Worm (Caenorhabditis elegans) whole organism, early embryonic: ENCODE data around the gene Y47D7A.15.

Source experiments
- B0310.2 ChIP-seq: sonication (generic microtip); optimal IDR thresholded peaks from 2 replicates; lab custom pipeline; 2016; ENCODE audit warnings: mild to moderate bottlenecking, missing genetic modification characterization, missing compliant biosample characterization
- F13C5.2 ChIP-seq: sonication (generic microtip); optimal IDR thresholded peaks from 2 replicates; lab custom pipeline; 2017; ENCODE audit warnings: mild to moderate bottlenecking, missing genetic modification characterization, inconsistent platforms, missing compliant biosample characterization
- aly-1 ChIP-seq: sonication (generic microtip); optimal IDR thresholded peaks from 2 replicates; lab custom pipeline; 2016; ENCODE audit warnings: missing genetic modification characterization, missing compliant biosample characterization
- ama-1 ChIP-seq: fragments of 150-350 bp; optimal IDR thresholded peaks from 2 replicates; lab custom pipeline; 2014
- ceh-13 ChIP-seq: fragments of 200-800 bp; sonication (Bioruptor generic); optimal IDR thresholded peaks from 2 replicates; lab custom pipeline; 2018; ENCODE audit warnings: mild to moderate bottlenecking, missing genetic modification characterization, missing compliant biosample characterization
- ceh-36 ChIP-seq: sonication (generic microtip); optimal IDR thresholded peaks from 2 replicates; lab custom pipeline; 2016; ENCODE audit warnings: missing genetic modification characterization, inconsistent platforms, missing compliant biosample characterization
- ets-7 ChIP-seq: sonication (generic microtip); optimal IDR thresholded peaks from 2 replicates; lab custom pipeline; 2016; ENCODE audit warnings: missing genotype, missing genetic modification characterization, missing compliant biosample characterization
- flt-1 ChIP-seq: fragments of 200-800 bp; sonication (Bioruptor generic); IDR thresholded peaks from 2 replicates; pipeline ENCODE4 v1.3.6; 2022; ENCODE audit warnings: missing genetic modification characterization, missing compliant biosample characterization
- hmbx-1 ChIP-seq: sonication (generic microtip); optimal IDR thresholded peaks from 2 replicates; lab custom pipeline; 2016; ENCODE audit warnings: mild to moderate bottlenecking, missing genetic modification characterization, missing compliant biosample characterization
- hmg-4 ChIP-seq: fragments of 200-800 bp; sonication (Bioruptor generic); optimal IDR thresholded peaks from 2 replicates; lab custom pipeline; 2018; ENCODE audit warnings: mild to moderate bottlenecking, missing genetic modification characterization, missing compliant biosample characterization
- hnd-1 ChIP-seq: sonication (generic microtip); optimal IDR thresholded peaks from 2 replicates; lab custom pipeline; 2016; ENCODE audit warnings: missing genetic modification characterization, missing compliant biosample characterization
- pes-1 ChIP-seq: fragments of 200-800 bp; sonication (Bioruptor generic); IDR thresholded peaks from 2 replicates; pipeline ENCODE4 v1.3.6; 2022; ENCODE audit warnings: missing genetic modification reagents, missing genetic modification characterization, missing compliant biosample characterization
- scrt-1 ChIP-seq: fragments of 200-800 bp; sonication (Bioruptor generic); IDR thresholded peaks from 2 replicates; pipeline ENCODE4 v1.3.6; 2022; ENCODE audit warnings: missing genetic modification characterization, missing compliant biosample characterization
- sea-1 ChIP-seq: fragments of 200-800 bp; sonication (Bioruptor generic); conservative IDR thresholded peaks from 2 replicates; pipeline ENCODE4 v1.3.6; 2022; ENCODE audit warnings: missing genetic modification characterization, missing compliant biosample characterization
- tbx-11 ChIP-seq: fragments of 200-800 bp; sonication (Bioruptor generic); IDR thresholded peaks from 2 replicates; pipeline ENCODE4 v1.3.6; 2022; ENCODE audit warnings: missing genetic modification characterization, missing compliant biosample characterization
- tbx-37 ChIP-seq: fragments of 200-800 bp; sonication (Bioruptor generic); conservative IDR thresholded peaks from 2 replicates; pipeline ENCODE4 v1.3.6; 2022; ENCODE audit warnings: missing genetic modification reagents, missing genetic modification characterization, missing compliant biosample characterization
- tra-4 ChIP-seq: sonication (generic microtip); optimal IDR thresholded peaks from 2 replicates; lab custom pipeline; 2017; ENCODE audit warnings: missing genetic modification characterization, missing compliant biosample characterization

Y47D7A.15 gene

DNA sequence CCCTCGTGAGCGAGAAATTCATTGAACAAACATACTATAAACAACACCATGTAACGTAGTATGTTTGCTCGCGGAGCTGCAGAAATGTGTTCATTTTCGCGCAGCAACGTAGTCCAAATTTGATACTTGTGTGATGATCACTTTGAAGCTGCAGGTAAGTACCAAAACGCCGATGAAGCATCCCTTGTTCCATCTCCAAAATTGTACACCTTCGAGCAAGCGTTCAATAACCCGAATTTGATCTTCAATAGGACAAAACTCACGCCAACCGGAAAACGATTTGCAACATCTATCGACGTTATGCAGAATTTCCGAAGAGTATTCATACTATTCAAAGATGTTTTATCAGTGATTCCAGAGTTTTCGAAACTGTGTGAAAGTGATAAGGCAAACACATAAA is 22.3 kb downstream of the Y47D7A.15 start, which contains the start of gene Y47D7A.3:
TSS of gene Y47D7A.3 (plus strand) at position 301 of the 400 bp plus-strand sequence.
- TF ChIP-seq F13C5.2 (tag; lab: Kevin White, UChicago): no peak
- TF ChIP-seq hnd-1 (tag; lab: Kevin White, UChicago): no peak
- no peak for TF ChIP-seq tra-4 (tag; lab: Kevin White, UChicago)
- TF ChIP-seq scrt-1 (GFP tag; lab: Robert Waterston, UW): no peak
- no peak for TF ChIP-seq hmbx-1 (tag; lab: Kevin White, UChicago)
- no peak for TF ChIP-seq tbx-11 (GFP tag; lab: Robert Waterston, UW)
- TF ChIP-seq sea-1: no peak
- TF ChIP-seq aly-1 (tag; lab: Kevin White, UChicago): no peak
- no peak for TF ChIP-seq hmg-4 (GFP tag; lab: Kevin White, UChicago)
- TF ChIP-seq ceh-36 (tag; lab: Kevin White, UChicago): no peak
- TF ChIP-seq ets-7 (tag; lab: Kevin White, UChicago): no peak
- TF ChIP-seq ama-1 (lab: Kevin White, UChicago): no peak
- no peak for TF ChIP-seq tbx-37 (GFP tag; lab: Robert Waterston, UW)
- TF ChIP-seq ceh-13 (GFP tag; lab: Kevin White, UChicago): no peak
- no peak for TF ChIP-seq pes-1 (GFP tag; lab: Robert Waterston, UW)
- TF ChIP-seq B0310.2 (tag; lab: Kevin White, UChicago): no peak
- no peak for TF ChIP-seq flt-1 (GFP tag; lab: Robert Waterston, UW)

DNA sequence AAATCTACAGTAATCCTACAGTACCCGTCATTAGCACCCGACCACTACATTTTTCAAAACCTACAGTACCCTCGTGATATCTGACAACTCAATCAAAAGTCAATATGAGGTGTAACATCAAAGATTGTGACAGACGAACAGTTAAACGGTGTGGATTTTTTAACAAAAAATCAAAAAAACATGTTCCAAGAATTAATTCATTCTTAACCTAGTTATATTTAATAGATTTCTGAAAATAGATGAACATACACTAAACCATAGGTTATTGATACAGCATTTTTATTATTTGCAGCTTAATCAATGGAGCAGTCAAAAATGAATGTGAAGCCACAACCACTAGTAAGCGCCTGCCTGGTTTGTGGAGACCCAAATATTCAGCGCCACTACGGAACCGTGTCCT is 25.5 kb downstream of the Y47D7A.15 start, which contains the start of gene nhr-118:
TSS of gene nhr-118 (plus strand) at position 301 of the 400 bp plus-strand sequence.
- TF ChIP-seq tra-4 (tag; lab: Kevin White, UChicago) (no peak), scrt-1 (GFP tag; lab: Robert Waterston, UW) (no peak), tbx-37 (GFP tag; lab: Robert Waterston, UW) (no peak), tbx-11 (GFP tag; lab: Robert Waterston, UW) (no peak), pes-1 (GFP tag; lab: Robert Waterston, UW) (no peak), ama-1 (lab: Kevin White, UChicago) (no peak), hmg-4 (GFP tag; lab: Kevin White, UChicago) (no peak), ceh-36 (tag; lab: Kevin White, UChicago) (no peak), hmbx-1 (tag; lab: Kevin White, UChicago) (no peak), flt-1 (GFP tag; lab: Robert Waterston, UW) (no peak), hnd-1 (tag; lab: Kevin White, UChicago) (no peak), B0310.2 (tag; lab: Kevin White, UChicago) (no peak), aly-1 (tag; lab: Kevin White, UChicago) (no peak), ets-7 (tag; lab: Kevin White, UChicago) (no peak), sea-1 (no peak), ceh-13 (GFP tag; lab: Kevin White, UChicago) (no peak), F13C5.2 (tag; lab: Kevin White, UChicago) (no peak)

DNA sequence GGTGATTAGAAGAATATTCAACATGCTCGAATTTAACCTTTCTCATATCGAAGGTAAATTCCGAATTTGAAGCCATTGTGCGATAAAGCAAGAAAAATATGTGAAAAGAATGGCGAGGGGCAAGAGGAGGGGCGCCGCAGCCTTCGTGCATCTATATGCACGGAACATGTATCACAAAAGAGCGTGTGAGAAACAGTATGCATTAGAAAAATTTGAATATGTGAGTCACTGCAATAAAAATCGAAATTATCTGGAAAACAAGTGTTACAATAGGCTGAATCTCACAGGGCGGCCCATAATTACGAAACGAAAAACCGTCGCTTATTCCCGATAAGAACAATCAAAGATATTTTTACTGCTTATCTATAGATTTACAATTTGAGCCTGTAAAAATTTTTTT is 31.1 kb downstream of the Y47D7A.15 start, which contains the start of gene F13A2.5:
TSS of gene F13A2.5 (minus strand) at position 101 of the 400 bp plus-strand sequence.
- TF ChIP-seq aly-1 (tag; lab: Kevin White, UChicago): no peak
- TF ChIP-seq ets-7 (tag; lab: Kevin White, UChicago): no peak
- TF ChIP-seq tbx-37 (GFP tag; lab: Robert Waterston, UW): no peak
- no peak for TF ChIP-seq tbx-11 (GFP tag; lab: Robert Waterston, UW)
- no peak for TF ChIP-seq ceh-36 (tag; lab: Kevin White, UChicago)
- no peak for TF ChIP-seq sea-1
- TF ChIP-seq scrt-1 (GFP tag; lab: Robert Waterston, UW): no peak
- TF ChIP-seq flt-1 (GFP tag; lab: Robert Waterston, UW): no peak
- no peak for TF ChIP-seq ceh-13 (GFP tag; lab: Kevin White, UChicago)
- no peak for TF ChIP-seq tra-4 (tag; lab: Kevin White, UChicago)
- no peak for TF ChIP-seq hmbx-1 (tag; lab: Kevin White, UChicago)
- TF ChIP-seq B0310.2 (tag; lab: Kevin White, UChicago): no peak
- TF ChIP-seq ama-1 (lab: Kevin White, UChicago): no peak
- TF ChIP-seq F13C5.2 (tag; lab: Kevin White, UChicago): no peak

DNA sequence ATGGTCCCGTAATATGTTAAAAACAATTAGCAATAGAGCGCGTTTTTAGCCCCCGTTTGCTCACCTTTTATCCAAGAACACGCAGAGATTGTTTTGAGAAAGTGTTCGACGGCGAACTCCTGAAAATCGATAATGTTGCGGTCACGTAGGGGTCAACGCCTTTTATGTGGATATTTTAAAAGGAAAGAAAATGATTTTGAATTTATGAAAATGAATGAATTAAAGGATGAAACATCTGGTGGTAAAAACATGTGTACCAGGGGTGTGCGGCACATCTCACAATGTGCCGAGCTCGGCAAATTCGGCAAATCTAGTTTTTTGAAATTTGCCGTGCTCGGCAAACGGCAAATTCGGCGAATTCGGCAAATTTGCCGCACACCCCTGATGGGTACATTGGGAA is 32.9 kb downstream of the Y47D7A.15 start, which contains the start of gene F13A2.4:
TSS of gene F13A2.4 (minus strand) at position 101 of the 400 bp plus-strand sequence.
- no peak for TF ChIP-seq ceh-13 (GFP tag; lab: Kevin White, UChicago)
- no peak for TF ChIP-seq scrt-1 (GFP tag; lab: Robert Waterston, UW)
- TF ChIP-seq ets-7 (tag; lab: Kevin White, UChicago): no peak
- no peak for TF ChIP-seq hmbx-1 (tag; lab: Kevin White, UChicago)
- no peak for TF ChIP-seq ama-1 (lab: Kevin White, UChicago)
- no peak for TF ChIP-seq aly-1 (tag; lab: Kevin White, UChicago)
- no peak for TF ChIP-seq B0310.2 (tag; lab: Kevin White, UChicago)
- TF ChIP-seq hmg-4 (GFP tag; lab: Kevin White, UChicago): no peak
- TF ChIP-seq pes-1 (GFP tag; lab: Robert Waterston, UW): no peak
- no peak for TF ChIP-seq sea-1
- TF ChIP-seq flt-1 (GFP tag; lab: Robert Waterston, UW): no peak
- TF ChIP-seq F13C5.2 (tag; lab: Kevin White, UChicago): no peak
- no peak for TF ChIP-seq tbx-37 (GFP tag; lab: Robert Waterston, UW)

DNA sequence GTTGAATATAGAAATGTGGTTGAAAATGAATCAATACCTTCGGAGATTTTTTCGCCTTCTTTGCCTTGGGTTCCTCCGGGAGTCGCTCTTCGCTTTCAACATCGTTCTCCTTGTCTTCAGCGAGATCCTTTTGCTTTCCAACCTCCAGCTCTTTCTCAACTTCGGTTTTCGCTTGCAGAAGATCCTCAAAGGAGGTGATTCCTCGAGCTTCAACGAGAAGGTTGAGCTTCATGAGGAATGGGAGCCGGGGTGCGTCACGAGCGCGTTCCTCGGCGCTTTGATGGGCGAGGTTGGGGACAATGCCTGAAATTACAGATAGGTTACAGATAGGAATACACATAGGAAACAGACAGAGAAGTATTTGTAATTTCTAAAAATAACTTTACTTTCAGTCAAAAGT is 34.1 kb downstream of the Y47D7A.15 start:
- no peak for TF ChIP-seq flt-1 (GFP tag; lab: Robert Waterston, UW)
- no peak for TF ChIP-seq pes-1 (GFP tag; lab: Robert Waterston, UW)
- no peak for TF ChIP-seq ets-7 (tag; lab: Kevin White, UChicago)
- TF ChIP-seq ama-1 (lab: Kevin White, UChicago): no peak
- no peak for TF ChIP-seq hmbx-1 (tag; lab: Kevin White, UChicago)
- TF ChIP-seq tbx-11 (GFP tag; lab: Robert Waterston, UW): no peak
- no peak for TF ChIP-seq tbx-37 (GFP tag; lab: Robert Waterston, UW)
- no peak for TF ChIP-seq scrt-1 (GFP tag; lab: Robert Waterston, UW)
- no peak for TF ChIP-seq ceh-13 (GFP tag; lab: Kevin White, UChicago)
- TF ChIP-seq F13C5.2 (tag; lab: Kevin White, UChicago): no peak
- TF ChIP-seq tra-4 (tag; lab: Kevin White, UChicago): no peak
- TF ChIP-seq B0310.2 (tag; lab: Kevin White, UChicago): no peak
- TF ChIP-seq sea-1: no peak
- no peak for TF ChIP-seq hmg-4 (GFP tag; lab: Kevin White, UChicago)
- TF ChIP-seq hnd-1 (tag; lab: Kevin White, UChicago): no peak
- no peak for TF ChIP-seq aly-1 (tag; lab: Kevin White, UChicago)
- TF ChIP-seq ceh-36 (tag; lab: Kevin White, UChicago): no peak
